Worm (Caenorhabditis elegans): ENCODE results near the gene F35G12.5.

F35G12.5 gene

DNA sequence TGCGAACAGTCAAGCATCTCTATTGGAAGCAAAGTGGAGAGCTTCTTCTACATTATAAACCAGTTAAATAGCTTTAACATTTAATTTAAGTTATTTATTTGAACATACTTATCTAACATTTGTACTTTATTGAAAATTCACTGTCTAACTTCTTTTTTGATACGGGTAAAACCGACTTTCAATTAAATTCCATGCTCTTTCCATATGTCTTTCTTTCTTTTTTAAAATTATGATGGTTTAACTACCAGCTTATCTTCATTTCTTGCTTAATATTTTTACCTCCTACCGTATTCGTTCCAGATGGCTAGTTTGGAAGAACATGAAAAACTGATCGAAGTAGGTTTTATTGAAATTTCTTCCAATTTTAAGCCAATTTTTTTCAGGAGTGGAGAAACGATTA is 2.4 kb upstream of the F35G12.5 start, which contains the start of gene F35G12.12:
Gene F35G12.12, plus strand, starts transcription at position 301 of the 400 bp plus-strand sequence.
- TF ChIP-seq hmg-1.1 (GFP tag; IDR thresholded peaks at IDR 0.05) (no peak), aha-1 (tag) (no peak), hlh-11 (tag; optimal IDR thresholded peaks at IDR 0.05) (no peak)

- no peak for TF ChIP-seq lin-15B (tag; optimal IDR thresholded peaks at IDR 0.05)
- peak; percentile 19 for TF ChIP-seq nhr-6 (tag; optimal IDR thresholded peaks at IDR 0.05)
- TF ChIP-seq hmg-1.1 (GFP tag; IDR thresholded peaks at IDR 0.05), result peak; percentile 34; the same call in 1 of the 2 replicates
- TF ChIP-seq mes-2 (tag; optimal IDR thresholded peaks at IDR 0.05; ENCODE audit: poor library complexity, severe bottlenecking), result peak; percentile 78
- TF ChIP-seq unc-62 (GFP tag; optimal IDR thresholded peaks at IDR 0.05 in 1 of 2), result peak in 1 of 2 experiments; percentile 86
- no peak for TF ChIP-seq unc-62 (tag; optimal IDR thresholded peaks at IDR 0.05)
- no peak for TF ChIP-seq T20F7.1 (GFP tag; optimal IDR thresholded peaks at IDR 0.05)
- TF ChIP-seq jun-1 (tag; optimal IDR thresholded peaks at IDR 0.05), result no peak
- peak; percentile 34 for TF ChIP-seq hlh-11 (tag; optimal IDR thresholded peaks at IDR 0.05)
- peak; percentile 66 for TF ChIP-seq lin-38 (GFP tag; IDR thresholded peaks at IDR 0.05)
- peak; percentile 26 for TF ChIP-seq rbr-2 (tag; optimal IDR thresholded peaks at IDR 0.05)
- TF ChIP-seq zip-2 (tag; optimal IDR thresholded peaks at IDR 0.05), result no peak
- no peak for TF ChIP-seq mdl-1 (tag; optimal IDR thresholded peaks at IDR 0.05)
- peak; percentile 60 to 93 for TF ChIP-seq lsy-2 (tag; optimal IDR thresholded peaks at IDR 0.05)
- peak; percentile 85 for TF ChIP-seq dpl-1 (GFP tag; optimal IDR thresholded peaks at IDR 0.05)
- TF ChIP-seq daf-19 (GFP tag; conservative IDR thresholded peaks at IDR 0.05), result peak; percentile 58; the same call in 1 of the 2 replicates
- TF ChIP-seq ceh-44 (GFP tag; IDR thresholded peaks at IDR 0.05), result 0 out of 2 replicates have a peak, but pooled peaks have one; percentile 30
- peak; percentile 47; the same call in 1 of the 2 replicates for TF ChIP-seq dmd-6 (GFP tag; IDR thresholded peaks at IDR 0.05)
- TF ChIP-seq unc-130 (GFP tag; optimal IDR thresholded peaks at IDR 0.05), result peak; percentile 56
Observed at ce11 chrIII:4587177-4587576, 3.3 kb downstream of the F35G12.5 start, which contains the start of the genes F35G12.7 and smc-4. Gene F35G12.7, minus strand, starts transcription at chrIII:4587330. Gene smc-4, plus strand, starts transcription at chrIII:4587501.

DNA sequence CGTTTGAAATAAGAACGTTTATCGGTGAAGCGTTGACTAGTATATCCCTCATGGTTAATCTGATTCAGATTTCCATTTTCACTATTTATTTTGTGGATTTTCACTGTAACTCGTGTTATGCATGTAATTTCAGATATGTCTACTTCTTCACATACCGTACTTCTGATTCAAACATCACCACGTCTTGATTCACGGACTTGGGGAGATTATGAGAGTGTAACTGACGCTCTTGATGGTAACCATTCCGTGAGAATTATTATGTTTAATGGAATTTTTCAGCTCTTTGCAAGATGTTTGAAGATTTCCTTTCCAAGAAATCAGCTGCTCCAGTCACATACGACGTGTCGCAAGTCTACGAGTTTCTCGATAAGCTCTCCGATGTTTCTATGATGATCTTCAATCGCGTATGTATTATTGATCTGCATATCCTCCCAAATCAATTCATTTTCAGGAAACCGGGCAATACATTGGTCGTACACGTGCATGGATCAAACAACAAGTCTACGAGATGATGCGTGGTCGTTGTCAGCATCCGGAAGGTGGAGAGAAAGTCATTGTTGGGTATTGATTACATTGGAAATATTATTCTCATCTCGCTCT is 9.3 kb downstream of the F35G12.5 start, which contains the start of gene erh-2:
Gene erh-2, plus strand, starts transcription at position 134 of the 600 bp plus-strand sequence.
- TF ChIP-seq Y105C5A.15 (GFP tag; IDR thresholded peaks at IDR 0.05) (0 out of 2 replicates have a peak, but pooled peaks have one; percentile 29), unc-62 (GFP tag; optimal IDR thresholded peaks at IDR 0.05 in 1 of 2) (peak in 1 of 2 experiments; percentile 74), unc-62 (tag; optimal IDR thresholded peaks at IDR 0.05) (no peak), egl-43 (GFP tag; IDR thresholded peaks at IDR 0.05) (no peak)

ce11 chrIII:4594324-4594723 is 10.4 kb downstream of the F35G12.5 start, which contains the start of gene apc-11:
Gene apc-11, minus strand, starts transcription at chrIII:4594424.
- no peak for TF ChIP-seq pqm-1 (tag; optimal IDR thresholded peaks at IDR 0.05)
- no peak for TF ChIP-seq ctbp-1 (GFP tag; IDR thresholded peaks at IDR 0.05)
- TF ChIP-seq mxl-3 (GFP tag; optimal IDR thresholded peaks at IDR 0.05), result no peak
- no peak for TF ChIP-seq skn-1 (tag; optimal IDR thresholded peaks at IDR 0.05)
- no peak for TF ChIP-seq tra-1 (GFP tag; IDR thresholded peaks at IDR 0.05)
- TF ChIP-seq lin-1 (GFP tag; IDR thresholded peaks at IDR 0.05), result no peak
- TF ChIP-seq hlh-30 (tag; optimal IDR thresholded peaks at IDR 0.05; ENCODE audit: insufficient read depth), result no peak
- TF ChIP-seq Y75B8A.6 (GFP tag; IDR thresholded peaks at IDR 0.05), result no peak
- TF ChIP-seq nhr-42 (GFP tag; IDR thresholded peaks at IDR 0.05), result no peak
- no peak for TF ChIP-seq duxl-1 (tag; optimal IDR thresholded peaks at IDR 0.05; ENCODE audit: poor library complexity)
- no peak for TF ChIP-seq mxl-2 (GFP tag; conservative IDR thresholded peaks at IDR 0.05)
- no peak for TF ChIP-seq nhr-48 (tag; optimal IDR thresholded peaks at IDR 0.05)
- TF ChIP-seq T26A8.4 (GFP tag; IDR thresholded peaks at IDR 0.05), result no peak

Measured in whole organism, L4 larva.